Worm (Caenorhabditis elegans): ENCODE measurements around the gene C55C3.7.

C55C3.7 gene

DNA sequence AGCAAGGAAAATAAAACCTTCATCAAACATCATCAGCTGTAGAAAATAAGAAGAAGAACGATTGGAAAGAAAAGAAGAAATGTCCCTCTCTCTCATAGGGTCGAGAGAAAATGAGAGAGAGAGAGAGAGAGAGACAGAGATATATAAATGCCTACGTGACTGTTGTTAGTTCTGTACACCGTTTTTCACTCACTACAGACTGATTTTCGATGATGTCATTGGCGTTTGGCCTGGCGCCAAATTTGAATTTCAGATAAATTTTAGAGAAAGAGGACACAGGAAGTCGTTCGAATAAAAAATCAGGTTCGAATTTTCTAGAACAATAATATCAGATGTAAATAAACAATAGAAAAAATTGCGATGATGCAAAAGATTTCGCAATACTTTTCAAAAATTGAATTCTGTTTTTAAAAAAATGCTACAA, 26.5 kb downstream of the C55C3.7 start (continued):
- TF ChIP-seq Y75B8A.6 (GFP tag; IDR thresholded peaks at IDR 0.05) = peak; percentile 43; the same call in 1 of the 2 replicates
- no peak for TF ChIP-seq ama-1 (optimal IDR thresholded peaks at IDR 0.05)
- TF ChIP-seq daf-16 (GFP tag; optimal IDR thresholded peaks at IDR 0.05) = no peak
- TF ChIP-seq daf-16 (tag; optimal IDR thresholded peaks at IDR 0.05) = peak; percentile 30
- TF ChIP-seq mdl-1 (tag; optimal IDR thresholded peaks at IDR 0.05) = peak in 1 of 2 experiments; percentile 81
- no peak for TF ChIP-seq cey-2 (tag; optimal IDR thresholded peaks at IDR 0.05; ENCODE audit: borderline replicate concordance, insufficient read depth)
- peak; percentile 79 for TF ChIP-seq dmd-6 (GFP tag; IDR thresholded peaks at IDR 0.05)
- TF ChIP-seq mdt-29 (GFP tag; IDR thresholded peaks at IDR 0.05) = peak; percentile 22; the same call in 1 of the 2 replicates
- TF ChIP-seq sdz-12 (GFP tag; optimal IDR thresholded peaks at IDR 0.05) = no peak
- TF ChIP-seq dpl-1 (GFP tag; optimal IDR thresholded peaks at IDR 0.05) = peak; percentile 83

DNA sequence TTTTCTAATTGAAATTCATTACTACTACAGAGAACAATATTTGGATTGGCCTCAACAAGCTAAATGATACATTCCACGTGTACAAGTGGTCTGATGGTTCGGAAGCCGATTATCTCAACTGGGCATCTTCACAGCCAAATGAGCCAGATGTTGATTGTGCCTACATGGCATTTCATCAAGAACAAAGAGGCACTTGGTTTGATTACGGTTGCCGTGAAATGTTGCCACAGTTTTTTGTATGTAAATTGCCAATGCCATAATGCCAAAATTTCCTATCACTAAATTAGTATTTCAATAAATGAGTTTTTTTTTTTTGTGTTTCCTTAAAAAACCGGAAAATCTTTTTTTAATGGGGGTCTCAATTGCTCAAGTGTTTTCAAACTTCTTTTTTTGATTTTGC, 27.8 kb downstream of the C55C3.7 start:
- TF ChIP-seq mep-1 (tag; optimal IDR thresholded peaks at IDR 0.05) (no peak), vab-7 (GFP tag; IDR thresholded peaks at IDR 0.05) (no peak), mes-2 (tag; optimal IDR thresholded peaks at IDR 0.05; ENCODE audit: poor library complexity, severe bottlenecking) (no peak), pha-4 (GFP tag; IDR thresholded peaks at IDR 0.05) (no peak), pha-4 (tag; optimal IDR thresholded peaks at IDR 0.05) (no peak), unc-62 (GFP tag; optimal IDR thresholded peaks at IDR 0.05 in 1 of 2) (peak in 1 of 2 experiments; percentile 95), unc-62 (tag; optimal IDR thresholded peaks at IDR 0.05) (no peak)

DNA sequence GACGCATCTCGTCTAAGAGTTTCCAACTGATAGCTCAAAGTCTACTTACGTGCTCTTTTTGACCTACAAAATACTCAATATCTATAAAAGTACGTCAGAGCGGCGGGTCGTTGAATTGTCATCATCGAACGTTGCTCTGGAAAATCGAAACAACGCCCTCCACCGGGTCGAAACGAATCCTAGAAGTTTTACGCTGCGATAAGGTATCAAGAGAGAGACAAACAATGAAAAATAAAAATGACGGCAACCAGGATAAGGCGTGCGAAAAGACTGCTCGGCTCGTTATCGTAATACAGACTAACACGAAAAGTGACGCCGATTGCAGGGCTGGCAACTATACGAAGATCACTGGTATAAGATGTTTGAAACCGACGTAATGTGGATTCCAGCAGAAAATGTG, 28.2 kb downstream of the C55C3.7 start:
- TF ChIP-seq fos-1 (tag; optimal IDR thresholded peaks at IDR 0.05) (no peak), nhr-28 (tag; optimal IDR thresholded peaks at IDR 0.05) (peak; percentile 11), mep-1 (tag; optimal IDR thresholded peaks at IDR 0.05) (no peak), pha-4 (GFP tag; IDR thresholded peaks at IDR 0.05) (peak; percentile 12; the same call in 1 of the 2 replicates), pha-4 (tag; optimal IDR thresholded peaks at IDR 0.05) (no peak), dmd-6 (GFP tag; IDR thresholded peaks at IDR 0.05) (peak; percentile 94), daf-16 (GFP tag; optimal IDR thresholded peaks at IDR 0.05) (no peak), daf-16 (tag; optimal IDR thresholded peaks at IDR 0.05) (peak; percentile 67), unc-130 (GFP tag; optimal IDR thresholded peaks at IDR 0.05) (no peak), hlh-11 (tag; optimal IDR thresholded peaks at IDR 0.05) (peak; percentile 78), hlh-30 (tag; optimal IDR thresholded peaks at IDR 0.05; ENCODE audit: insufficient read depth) (no peak), dve-1 (tag; optimal IDR thresholded peaks at IDR 0.05; ENCODE audit: insufficient read depth) (peak; percentile 68), tag-97 (GFP tag; IDR thresholded peaks at IDR 0.05) (no peak), lin-1 (GFP tag; IDR thresholded peaks at IDR 0.05) (0 out of 2 replicates have a peak, but pooled peaks have one; percentile 39), skn-1 (tag; optimal IDR thresholded peaks at IDR 0.05) (no peak), pqm-1 (tag; optimal IDR thresholded peaks at IDR 0.05) (peak; percentile 55), nhr-77 (tag; optimal IDR thresholded peaks at IDR 0.05) (peak; percentile 33), mxl-3 (GFP tag; optimal IDR thresholded peaks at IDR 0.05) (peak; percentile 19), hif-1 (tag; optimal IDR thresholded peaks at IDR 0.05) (peak in 1 of 2 experiments; percentile 34), dpl-1 (GFP tag; optimal IDR thresholded peaks at IDR 0.05) (no peak), hmg-1.1 (GFP tag; IDR thresholded peaks at IDR 0.05) (no peak), ama-1 (optimal IDR thresholded peaks at IDR 0.05) (no peak), jun-1 (tag; optimal IDR thresholded peaks at IDR 0.05) (no peak), F10B5.3 (tag; optimal IDR thresholded peaks at IDR 0.05) (no peak), madf-9 (GFP tag; conservative IDR thresholded peaks at IDR 0.05) (no peak), ceh-44 (GFP tag; IDR thresholded peaks at IDR 0.05) (no peak), arid-1 (GFP tag; conservative IDR thresholded peaks at IDR 0.05) (no peak), nhr-102 (tag; optimal IDR thresholded peaks at IDR 0.05) (peak; percentile 9), nhr-48 (tag; optimal IDR thresholded peaks at IDR 0.05) (peak; percentile 51)

Measured in whole organism, L4 larva.